Fruit fly (Drosophila melanogaster) whole organism, embryonic: ENCODE measurements around the gene CG18858.

Source experiments
- Adf1 ChIP-seq: fragments of 200-800 bp; sonication (Bioruptor generic); IDR thresholded peaks from 2 replicates; pipeline ENCODE4 v1.3.6; 2022; ENCODE audit warnings: missing biosample characterization, missing genetic modification characterization
- Aef1 ChIP-seq: fragments of 200-800 bp; sonication (Bioruptor generic); IDR thresholded peaks from 3 replicates; pipeline ENCODE4 v1.3.6; 2022; ENCODE audit warnings: missing biosample characterization, missing genetic modification characterization
- CG12299 ChIP-seq: fragments of 200-800 bp; sonication (Bioruptor generic); optimal IDR thresholded peaks from 2 replicates; lab custom pipeline; 2018; ENCODE audit warnings: missing biosample characterization, mild to moderate bottlenecking, missing genetic modification characterization
- CG1233 ChIP-seq: fragments of 200-800 bp; sonication (Bioruptor generic); optimal IDR thresholded peaks from 4 replicates; lab custom pipeline; 2018; ENCODE audit warnings: missing biosample characterization, mild to moderate bottlenecking, missing genetic modification characterization
- CG12769 ChIP-seq: fragments of 200-800 bp; sonication (Bioruptor generic); optimal IDR thresholded peaks from 2 replicates; lab custom pipeline; 2019; ENCODE audit warnings: missing biosample characterization, mild to moderate bottlenecking, missing genetic modification characterization, moderate library complexity
- CG13287 ChIP-seq: fragments of 200-800 bp; sonication (Bioruptor generic); IDR thresholded peaks from 2 replicates; pipeline ENCODE4 v1.3.6; 2022; ENCODE audit warnings: missing biosample characterization, missing genetic modification characterization; ENCODE audit not compliant: partially characterized antibody
- CG13894 ChIP-seq: fragments of 200-800 bp; sonication (Bioruptor generic); optimal IDR thresholded peaks from 3 replicates; lab custom pipeline; 2018; ENCODE audit warnings: missing biosample characterization, mild to moderate bottlenecking, missing genetic modification characterization, moderate library complexity
- CG14667 ChIP-seq: fragments of 200-800 bp; sonication (Bioruptor generic); IDR thresholded peaks from 2 replicates; pipeline ENCODE4 v1.3.6; 2022; ENCODE audit warnings: missing biosample characterization, missing genetic modification characterization
- CG16863 ChIP-seq: fragments of 200-800 bp; sonication (Bioruptor generic); optimal IDR thresholded peaks from 3 replicates; lab custom pipeline; 2016; ENCODE audit warnings: missing biosample characterization, missing genetic modification characterization
- CG17568 ChIP-seq: fragments of 200-800 bp; sonication (Bioruptor generic); optimal IDR thresholded peaks from 2 replicates; lab custom pipeline; 2018; ENCODE audit warnings: missing biosample characterization, mild to moderate bottlenecking, missing genetic modification characterization, moderate library complexity
- CG2678 ChIP-seq: fragments of 200-800 bp; sonication (Bioruptor generic); optimal IDR thresholded peaks from 3 replicates; lab custom pipeline; 2019; ENCODE audit warnings: missing biosample characterization, mild to moderate bottlenecking, missing genetic modification characterization, moderate library complexity
- CG30431 ChIP-seq: fragments of 200-800 bp; sonication (Bioruptor generic); optimal IDR thresholded peaks from 2 replicates; lab custom pipeline; 2017; ENCODE audit warnings: missing biosample characterization, missing genetic modification characterization
- CG33213 ChIP-seq: fragments of 200-800 bp; sonication (Bioruptor generic); optimal IDR thresholded peaks from 3 replicates; lab custom pipeline; 2016; ENCODE audit warnings: missing biosample characterization, missing genetic modification characterization
- CG6654 ChIP-seq: fragments of 200-800 bp; sonication (Bioruptor generic); optimal IDR thresholded peaks from 2 replicates; lab custom pipeline; 2017; ENCODE audit warnings: missing biosample characterization, mild to moderate bottlenecking, missing genetic modification characterization
- CG6765 ChIP-seq: fragments of 200-800 bp; sonication (Bioruptor generic); optimal IDR thresholded peaks from 3 replicates; lab custom pipeline; 2017; ENCODE audit warnings: missing biosample characterization, mild to moderate bottlenecking, missing genetic modification characterization
- CG8089 ChIP-seq: fragments of 200-800 bp; sonication (Bioruptor generic); optimal IDR thresholded peaks from 3 replicates; lab custom pipeline; 2016; ENCODE audit warnings: missing biosample characterization, missing genetic modification characterization
- Chrac-16 ChIP-seq: fragments of 200-800 bp; sonication (Bioruptor generic); optimal IDR thresholded peaks from 3 replicates; lab custom pipeline; 2016; ENCODE audit warnings: missing biosample characterization, missing genetic modification characterization
- D19A ChIP-seq: fragments of 200-800 bp; optimal IDR thresholded peaks from 3 replicates; lab custom pipeline; 2019; ENCODE audit warnings: missing biosample characterization, mild to moderate bottlenecking, missing genetic modification characterization, moderate library complexity
- Dp ChIP-seq: fragments of 200-800 bp; sonication (Bioruptor generic); optimal IDR thresholded peaks from 2 replicates; lab custom pipeline; 2018; ENCODE audit warnings: missing biosample characterization, mild to moderate bottlenecking, missing genetic modification characterization, moderate library complexity
- Drgx ChIP-seq: fragments of 200-800 bp; sonication (Bioruptor generic); IDR thresholded peaks from 2 replicates; pipeline ENCODE4 v1.3.6; 2022; ENCODE audit warnings: missing biosample characterization, missing genetic modification characterization
- Hr39 ChIP-seq: fragments of >200 bp; optimal IDR thresholded peaks from 2 replicates; lab custom pipeline; 2017
- Lhr ChIP-seq: fragments of 200-800 bp; sonication (Bioruptor generic); optimal IDR thresholded peaks from 3 replicates; lab custom pipeline; 2017; ENCODE audit warnings: mild to moderate bottlenecking, missing biosample characterization, missing genetic modification reagents, missing genetic modification characterization
- Mad ChIP-seq: fragments of 200-800 bp; sonication (Bioruptor generic); optimal IDR thresholded peaks from 2 replicates; lab custom pipeline; 2016; ENCODE audit warnings: missing biosample characterization, missing genetic modification characterization
- Oli ChIP-seq: fragments of 200-800 bp; sonication (Bioruptor generic); optimal IDR thresholded peaks from 2 replicates; lab custom pipeline; 2018; ENCODE audit warnings: missing biosample characterization, mild to moderate bottlenecking, missing genetic modification characterization, moderate library complexity
- Pdp1 ChIP-seq, 2 experiments: fragments of 200-800 bp; sonication (Bioruptor generic); optimal IDR thresholded peaks; 3 replicates each; lab custom pipeline; 2016; ENCODE audit warnings: missing biosample characterization in 2 of 2, missing genetic modification characterization in 2 of 2, mild to moderate bottlenecking in 1 of 2, moderate library complexity in 1 of 2
- Sox100B ChIP-seq: fragments of 200-800 bp; sonication (Bioruptor generic); optimal IDR thresholded peaks from 3 replicates; lab custom pipeline; 2018; ENCODE audit warnings: missing biosample characterization, mild to moderate bottlenecking, missing genetic modification characterization
- Xrp1 ChIP-seq: fragments of 200-800 bp; sonication (Bioruptor generic); IDR thresholded peaks from 2 replicates; pipeline ENCODE4 v1.3.6; 2022; ENCODE audit warnings: missing biosample characterization, missing genetic modification characterization
- abd-A ChIP-seq: fragments of 200-800 bp; sonication (Bioruptor generic); optimal IDR thresholded peaks from 3 replicates; lab custom pipeline; 2019; ENCODE audit warnings: missing biosample characterization, mild to moderate bottlenecking, missing genetic modification characterization, moderate library complexity
- aop ChIP-seq: fragments of 200-800 bp; sonication (Bioruptor generic); IDR thresholded peaks from 2 replicates; pipeline ENCODE4 v1.3.6; 2022; ENCODE audit warnings: missing biosample characterization, missing genetic modification characterization
- danr ChIP-seq: fragments of 200-800 bp; sonication (Bioruptor generic); IDR thresholded peaks from 2 replicates; pipeline ENCODE4 v1.3.6; 2022; ENCODE audit warnings: missing biosample characterization, missing genetic modification characterization
- disco-r ChIP-seq: fragments of 200-800 bp; sonication (Bioruptor generic); optimal IDR thresholded peaks from 2 replicates; lab custom pipeline; 2016; ENCODE audit warnings: missing biosample characterization, missing genetic modification characterization
- dmrt99B ChIP-seq: fragments of 200-800 bp; sonication (Bioruptor generic); optimal IDR thresholded peaks from 2 replicates; lab custom pipeline; 2018; ENCODE audit warnings: missing biosample characterization, mild to moderate bottlenecking, missing genetic modification characterization, moderate library complexity
- ewg ChIP-seq: fragments of 200-800 bp; sonication (Bioruptor generic); optimal IDR thresholded peaks from 3 replicates; lab custom pipeline; 2017; ENCODE audit warnings: mild to moderate bottlenecking, missing biosample characterization, missing genetic modification reagents, missing genetic modification characterization
- gfzf ChIP-seq: fragments of 200-800 bp; sonication (Bioruptor generic); optimal IDR thresholded peaks from 2 replicates; lab custom pipeline; 2016; ENCODE audit warnings: missing biosample characterization, mild to moderate bottlenecking, missing genetic modification characterization, moderate library complexity
- grau ChIP-seq: fragments of 200-800 bp; optimal IDR thresholded peaks from 3 replicates; lab custom pipeline; 2019; ENCODE audit warnings: missing biosample characterization, mild to moderate bottlenecking, missing genetic modification characterization, moderate library complexity
- gro ChIP-seq: fragments of 200-800 bp; sonication (Bioruptor generic); optimal IDR thresholded peaks from 2 replicates; lab custom pipeline; 2016; ENCODE audit warnings: missing biosample characterization, missing genetic modification characterization
- ham ChIP-seq: fragments of 200-800 bp; sonication (Bioruptor generic); IDR thresholded peaks from 2 replicates; pipeline ENCODE4 v1.3.6; 2022; ENCODE audit warnings: missing biosample characterization, missing genetic modification characterization
- mam ChIP-seq: fragments of 200-800 bp; sonication (Bioruptor generic); optimal IDR thresholded peaks from 3 replicates; lab custom pipeline; 2016; ENCODE audit warnings: missing biosample characterization, missing genetic modification characterization
- mirr ChIP-seq: fragments of 200-800 bp; sonication (Bioruptor generic); optimal IDR thresholded peaks from 3 replicates; lab custom pipeline; 2018; ENCODE audit warnings: missing biosample characterization, mild to moderate bottlenecking, missing genetic modification characterization
- nom ChIP-seq: fragments of 200-800 bp; sonication (Bioruptor generic); optimal IDR thresholded peaks from 2 replicates; lab custom pipeline; 2017; ENCODE audit warnings: missing biosample characterization, missing genetic modification characterization, mild to moderate bottlenecking, moderate library complexity, missing genetic modification reagents
- oc ChIP-seq: fragments of 200-800 bp; sonication (Bioruptor generic); optimal IDR thresholded peaks from 2 replicates; lab custom pipeline; 2018; ENCODE audit warnings: missing biosample characterization, mild to moderate bottlenecking, missing genetic modification characterization, moderate library complexity
- pfk ChIP-seq: fragments of 200-800 bp; sonication (Bioruptor generic); optimal IDR thresholded peaks from 2 replicates; lab custom pipeline; 2018; ENCODE audit warnings: missing biosample characterization, mild to moderate bottlenecking, missing genetic modification characterization, moderate library complexity
- slp2 ChIP-seq: fragments of 200-800 bp; sonication (Bioruptor generic); optimal IDR thresholded peaks from 2 replicates; lab custom pipeline; 2016; ENCODE audit warnings: missing biosample characterization, missing genetic modification characterization
- sna ChIP-seq: fragments of 200-800 bp; sonication (Bioruptor generic); IDR thresholded peaks from 2 replicates; pipeline ENCODE4 v1.3.6; 2022; ENCODE audit warnings: missing biosample characterization, missing genetic modification characterization; ENCODE audit not compliant: partially characterized antibody
- sug ChIP-seq: fragments of 200-800 bp; optimal IDR thresholded peaks from 2 replicates; lab custom pipeline; 2019; ENCODE audit warnings: missing biosample characterization, mild to moderate bottlenecking, missing genetic modification characterization, moderate library complexity
- tna ChIP-seq: fragments of 200-800 bp; sonication (Bioruptor generic); IDR thresholded peaks from 2 replicates; pipeline ENCODE4 v1.3.6; 2022; ENCODE audit warnings: missing biosample characterization, missing genetic modification characterization; ENCODE audit not compliant: partially characterized antibody
- unc-4 ChIP-seq: fragments of 200-800 bp; sonication (Bioruptor generic); IDR thresholded peaks from 2 replicates; pipeline ENCODE4 v1.3.6; 2022; ENCODE audit warnings: missing biosample characterization, missing genetic modification characterization; ENCODE audit not compliant: partially characterized antibody
- vvl ChIP-seq: fragments of 200-800 bp; sonication (Bioruptor generic); IDR thresholded peaks from 2 replicates; pipeline ENCODE4 v1.3.6; 2022; ENCODE audit warnings: missing biosample characterization, missing genetic modification characterization
- zf30C ChIP-seq: fragments of 200-800 bp; sonication (Bioruptor generic); optimal IDR thresholded peaks from 3 replicates; lab custom pipeline; 2018; ENCODE audit warnings: missing biosample characterization, mild to moderate bottlenecking, missing genetic modification characterization

The CG18858 gene

DNA sequence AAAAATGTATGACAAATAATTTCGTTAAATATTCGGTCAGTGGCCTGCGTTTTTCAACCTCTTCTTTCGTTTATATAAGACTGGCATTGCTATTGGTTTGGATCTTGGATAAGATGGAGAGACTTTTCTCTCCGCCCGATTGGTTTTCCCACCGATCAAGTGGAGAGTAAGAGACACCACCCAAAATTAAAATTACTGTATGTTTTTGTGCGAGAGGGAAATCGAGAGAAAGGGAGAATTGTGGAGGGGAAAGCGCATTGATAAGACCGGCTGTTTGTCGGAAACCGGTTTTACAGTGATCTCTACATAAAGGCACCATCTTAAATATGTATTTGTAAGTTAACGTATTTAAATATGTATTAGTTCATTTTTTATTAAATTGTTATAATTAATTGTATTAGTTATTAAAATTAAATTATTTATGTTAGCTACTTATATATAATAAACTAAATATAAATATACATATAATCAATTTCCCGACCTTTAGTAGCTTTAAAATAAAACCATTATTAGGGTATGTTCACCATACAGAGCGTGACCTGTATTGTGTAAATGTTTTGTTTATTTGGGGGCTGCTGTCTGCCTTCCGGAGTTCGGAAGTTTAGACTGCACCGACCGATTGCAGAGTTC lies 35.7 kb upstream of the CG18858 start, which contains the start of gene CG34007 (continued):
- TF ChIP-seq Drgx (GFP tag; lab: Robert Waterston, UW) (peak; percentile 22; the same call in 1 of the 2 replicates), oc (tag; lab: Kevin White, UChicago) (peak; percentile 86), dmrt99B (peak; percentile 89), slp2 (GFP tag; lab: Kevin White, UChicago) (no peak), Chrac-16 (GFP tag; lab: Kevin White, UChicago) (peak; percentile 68), Dp (GFP tag; lab: Kevin White, UChicago) (no peak), Sox100B (GFP tag; lab: Kevin White, UChicago) (peak; percentile 91), Lhr (GFP tag; lab: Kevin White, UChicago) (peak; percentile 17), CG17568 (GFP tag; lab: Kevin White, UChicago) (peak; percentile 2), abd-A (tag; lab: Kevin White, UChicago) (no peak), gfzf (GFP tag; lab: Kevin White, UChicago) (peak; percentile 4), Pdp1 (GFP tag; optimal IDR thresholded peaks at IDR 0.05; lab: Kevin White, UChicago) (peak in 1 of 2 experiments; percentile 97), Aef1 (peak; percentile 66), Hr39 (lab: Kevin White, UChicago) (no peak), CG1233 (peak; percentile 48), gro (no peak), CG30431 (GFP tag; lab: Kevin White, UChicago) (peak; percentile 65), grau (tag; lab: Kevin White, UChicago) (peak; percentile 100), CG12299 (tag; lab: Kevin White, UChicago) (peak; percentile 75), tna (GFP tag; lab: Robert Waterston, UW) (no peak), CG13287 (no peak), mirr (GFP tag; lab: Kevin White, UChicago) (no peak), aop (GFP tag; lab: Robert Waterston, UW) (peak; percentile 63; the same call in 1 of the 2 replicates), CG33213 (GFP tag; lab: Kevin White, UChicago) (no peak), D19A (tag; lab: Kevin White, UChicago) (peak; percentile 84), sna (no peak), CG16863 (GFP tag; lab: Kevin White, UChicago) (no peak), CG14667 (GFP tag; lab: Robert Waterston, UW) (peak; percentile 33; the same call in 1 of the 2 replicates), CG12769 (tag; lab: Kevin White, UChicago) (no peak), ham (GFP tag; lab: Robert Waterston, UW) (no peak), CG2678 (tag; lab: Kevin White, UChicago) (peak; percentile 89), ewg (GFP tag; lab: Kevin White, UChicago) (peak; percentile 70), CG6765 (GFP tag; lab: Kevin White, UChicago) (no peak), zf30C (GFP tag; lab: Kevin White, UChicago) (no peak), Xrp1 (GFP tag; lab: Robert Waterston, UW) (peak; percentile 87), danr (GFP tag; lab: Robert Waterston, UW) (no peak; the same call in 1 of the 2 replicates), nom (GFP tag; lab: Kevin White, UChicago) (no peak), CG13894 (tag; lab: Kevin White, UChicago) (no peak), mam (no peak), CG8089 (no peak), vvl (peak; percentile 79), Oli (tag; lab: Kevin White, UChicago) (peak; percentile 88), Adf1 (GFP tag; lab: Robert Waterston, UW) (no peak), CG6654 (GFP tag; lab: Kevin White, UChicago) (peak; percentile 17), Mad (no peak), disco-r (GFP tag; lab: Kevin White, UChicago) (no peak), sug (tag; lab: Kevin White, UChicago) (peak; percentile 63), unc-4 (no peak), pfk (GFP tag; lab: Kevin White, UChicago) (no peak)
